Worm (Caenorhabditis elegans) whole organism, L4/young adult: ENCODE measurements around the gene srj-9.
"Not testable (repeated sequence)": the region's sequence is repeated elsewhere in the genome, so short reads cannot be mapped to it uniquely, and the experiment has no call there.

Source experiments
- W03F9.2 ChIP-seq: fragments of 150-350 bp; optimal IDR thresholded peaks from 2 replicates; lab custom pipeline; 2014; ENCODE audit warnings: missing biosample characterization, missing genetic modification characterization
- dao-5 ChIP-seq: sonication (generic microtip); optimal IDR thresholded peaks from 2 replicates; lab custom pipeline; 2016; ENCODE audit warnings: missing genotype, missing genetic modification characterization, moderate library complexity, missing compliant biosample characterization
- him-1 ChIP-seq: sonication (generic microtip); optimal IDR thresholded peaks from 2 replicates; lab custom pipeline; 2016; ENCODE audit warnings: missing genotype, missing genetic modification reagents, missing genetic modification characterization, missing compliant biosample characterization

Gene srj-9

DNA sequence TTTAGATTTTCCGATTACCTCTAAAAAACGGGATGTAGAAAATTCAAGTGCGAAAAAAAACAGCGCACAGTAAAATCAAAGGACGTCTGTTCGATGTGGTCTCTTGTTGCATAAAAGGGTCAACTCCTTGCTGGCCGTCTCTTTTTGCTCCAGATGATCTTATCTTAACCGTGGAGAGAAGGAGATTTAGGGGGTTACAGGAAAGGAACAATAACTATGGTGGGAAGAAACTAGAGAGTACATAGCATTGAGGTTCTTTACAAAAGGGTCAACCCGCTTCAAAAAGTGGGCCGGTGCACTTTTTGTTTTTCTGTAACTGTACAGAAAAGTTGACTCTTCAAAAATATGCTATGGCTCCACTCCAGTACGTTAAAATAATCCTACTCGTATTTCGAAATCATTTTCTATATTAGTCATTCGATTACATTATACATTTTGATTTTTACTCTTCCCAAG, at the start of gene srj-9, which contains the start of gene T20D4.19:
Gene srj-9, plus strand, starts transcription at position 406 of the 456 bp plus-strand sequence.
Gene T20D4.19, minus strand, starts transcription at position 101 of the 456 bp plus-strand sequence.
- TF ChIP-seq dao-5 (tag; lab: Kevin White, UChicago) = no peak
- no peak for TF ChIP-seq W03F9.2 (tag; lab: Kevin White, UChicago)
- TF ChIP-seq him-1 (tag; lab: Kevin White, UChicago) = no peak

DNA sequence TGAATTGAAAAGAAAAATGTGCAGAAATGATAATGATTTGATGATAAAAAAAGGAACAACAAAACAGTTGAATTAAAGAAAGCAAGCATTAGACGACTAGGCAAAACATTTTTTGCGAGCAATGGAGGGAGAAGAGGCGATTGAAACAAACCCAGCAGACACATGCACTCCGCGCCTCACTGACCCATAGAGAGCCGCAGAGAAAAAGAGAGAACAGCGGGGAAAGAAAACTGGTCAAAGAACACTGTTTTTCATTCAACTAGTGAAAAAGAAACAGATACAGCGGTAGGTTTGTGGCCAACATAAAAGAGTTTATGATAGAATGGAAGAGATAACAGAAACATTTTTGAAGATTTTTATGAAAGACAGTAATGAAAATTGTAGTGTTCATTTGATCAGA, 43.4 kb upstream of the srj-9 start:
- no peak for TF ChIP-seq him-1 (tag; lab: Kevin White, UChicago)

DNA sequence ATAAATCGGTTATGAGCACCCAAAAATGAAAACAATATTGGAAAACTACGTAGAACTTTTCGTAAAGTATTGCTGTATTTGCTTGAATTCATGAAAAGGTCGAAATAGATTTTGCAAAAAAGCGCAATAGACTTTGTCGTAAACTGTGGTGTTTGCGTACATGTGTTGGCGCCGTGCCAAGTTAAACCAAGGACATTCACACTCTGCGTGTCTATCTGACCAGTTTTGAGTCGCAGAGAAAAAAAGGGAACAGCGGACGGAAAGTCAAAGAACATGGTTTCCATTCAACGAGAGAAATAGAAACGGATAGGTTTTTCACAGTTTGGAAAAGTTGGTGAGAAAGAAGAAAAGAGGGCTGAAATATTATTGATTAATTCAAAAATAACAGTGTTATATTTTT, 40.7 kb upstream of the srj-9 start:
- TF ChIP-seq him-1 (tag; lab: Kevin White, UChicago) (no peak), W03F9.2 (tag; lab: Kevin White, UChicago) (no peak), dao-5 (tag; lab: Kevin White, UChicago) (no peak)

DNA sequence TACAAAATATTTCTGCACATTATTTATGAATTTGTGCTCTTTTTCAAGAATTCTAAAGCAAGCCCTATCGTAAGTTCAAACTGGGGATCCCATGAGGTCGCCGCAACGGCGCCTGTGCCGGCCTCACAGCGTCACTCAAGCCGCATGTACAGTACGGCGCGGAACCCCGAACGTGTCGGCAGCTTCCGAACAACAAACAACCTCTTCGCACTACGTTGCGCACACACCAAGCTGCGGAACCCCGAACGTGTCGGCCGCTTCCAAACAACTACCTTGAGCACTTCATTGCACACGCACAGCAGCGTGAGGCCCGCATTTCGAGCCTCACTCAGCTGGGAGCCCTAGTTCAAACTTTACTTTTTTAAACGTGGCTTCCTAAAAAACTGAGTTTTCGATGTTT, 37.7 kb upstream of the srj-9 start:
- TF ChIP-seq him-1 (tag; lab: Kevin White, UChicago) (no peak), W03F9.2 (tag; lab: Kevin White, UChicago) (no peak), dao-5 (tag; lab: Kevin White, UChicago) (no peak)

DNA sequence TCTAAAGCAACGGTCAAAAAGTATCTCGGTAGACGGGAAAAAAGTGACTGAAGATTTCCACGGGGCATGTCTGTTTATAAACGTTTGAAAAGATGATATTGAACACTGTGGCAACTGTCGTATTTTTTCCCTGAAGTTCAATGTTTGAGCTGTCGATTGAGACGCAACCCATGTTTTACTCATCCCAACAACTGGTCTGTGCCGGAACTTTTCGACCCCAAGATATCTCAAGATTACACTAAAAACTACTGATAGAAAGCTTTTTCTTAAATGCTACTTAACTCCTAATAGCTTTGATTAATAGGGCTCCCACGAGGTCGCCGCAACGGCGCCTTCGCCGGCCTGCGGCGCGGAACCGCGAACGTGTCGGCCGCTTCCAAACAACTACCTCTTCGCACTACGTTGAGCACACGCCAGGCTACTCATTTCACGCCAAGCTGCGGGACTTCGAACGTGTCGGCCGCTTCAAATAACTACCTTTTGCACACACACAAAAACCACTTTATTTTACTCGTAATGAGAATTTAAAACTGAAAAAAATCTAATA, 37.0 kb upstream of the srj-9 start, which contains the start of gene T20D4.15:
Gene T20D4.15, minus strand, starts transcription at position 51 of the 547 bp plus-strand sequence.
- no peak for TF ChIP-seq W03F9.2 (tag; lab: Kevin White, UChicago)
- no peak for TF ChIP-seq dao-5 (tag; lab: Kevin White, UChicago)
- TF ChIP-seq him-1 (tag; lab: Kevin White, UChicago) = no peak

DNA sequence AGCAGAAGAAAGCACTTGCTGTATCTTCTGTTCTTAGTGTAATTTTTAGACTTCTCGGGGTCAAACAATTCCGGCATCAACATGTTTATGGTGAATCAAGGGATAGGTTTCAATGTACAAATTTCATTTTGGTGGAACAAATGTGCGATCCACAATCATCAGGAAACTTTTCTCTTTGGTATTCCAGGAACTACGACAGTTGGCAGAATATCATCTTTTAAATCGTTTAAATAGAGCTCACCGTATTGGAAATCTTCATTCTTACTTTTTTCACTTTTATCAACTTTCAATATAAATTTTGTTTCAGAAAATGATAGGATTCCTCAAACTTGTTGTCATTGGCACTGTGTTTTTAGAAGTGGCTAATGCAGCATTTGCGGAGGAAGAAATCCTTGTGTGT, 35.0 kb upstream of the srj-9 start, which contains the start of gene T20D4.12:
Gene T20D4.12, plus strand, starts transcription at position 301 of the 400 bp plus-strand sequence.
- TF ChIP-seq him-1, dao-5, W03F9.2 (tag; lab: Kevin White, UChicago): not testable (repeated sequence)

DNA sequence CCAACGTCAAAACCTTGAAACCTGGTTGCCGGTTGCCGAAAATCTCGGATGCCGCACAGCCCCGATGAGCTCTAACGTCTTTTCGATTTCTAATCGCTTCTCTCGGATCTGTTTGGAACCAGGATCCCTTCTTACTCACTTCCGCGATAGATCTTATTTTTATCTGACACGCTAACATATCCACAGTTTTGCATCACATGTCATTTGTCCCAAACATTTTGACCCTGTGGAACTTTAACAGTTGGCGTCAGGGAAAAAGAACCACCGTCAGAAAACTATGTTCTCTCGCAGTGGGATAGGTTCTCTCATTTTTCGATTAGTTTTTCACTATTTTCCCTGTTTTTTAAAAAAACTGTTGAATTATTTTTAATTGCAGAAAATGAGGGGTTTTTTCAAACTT, 33.4 kb upstream of the srj-9 start, which contains the start of gene T20D4.11:
Gene T20D4.11, plus strand, starts transcription at position 377 of the 400 bp plus-strand sequence.
- TF ChIP-seq W03F9.2 (tag; lab: Kevin White, UChicago) = no peak
- no peak for TF ChIP-seq dao-5 (tag; lab: Kevin White, UChicago)
- TF ChIP-seq him-1 (tag; lab: Kevin White, UChicago) = no peak

DNA sequence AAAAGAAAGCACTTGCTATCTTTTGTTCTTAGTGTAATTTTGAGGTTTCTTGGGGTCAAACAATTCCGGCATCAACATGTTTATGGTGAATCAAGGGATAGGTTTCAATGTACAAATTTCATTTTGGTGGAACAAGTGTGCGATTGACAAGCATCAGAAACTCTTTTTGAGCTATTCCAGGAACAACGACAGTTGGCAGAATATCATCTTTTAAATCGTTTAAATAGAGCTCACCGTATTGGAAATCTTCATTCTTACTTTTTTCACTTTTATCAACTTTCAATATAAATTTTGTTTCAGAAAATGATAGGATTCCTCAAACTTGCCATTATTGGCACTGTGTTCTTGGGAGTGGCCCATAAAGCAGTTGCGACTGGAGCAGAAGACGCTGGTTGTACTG, 31.8 kb upstream of the srj-9 start, which contains the start of gene T20D4.10:
Gene T20D4.10, plus strand, starts transcription at position 301 of the 400 bp plus-strand sequence.
- TF ChIP-seq W03F9.2, dao-5, him-1 (tag; lab: Kevin White, UChicago): not testable (repeated sequence)

DNA sequence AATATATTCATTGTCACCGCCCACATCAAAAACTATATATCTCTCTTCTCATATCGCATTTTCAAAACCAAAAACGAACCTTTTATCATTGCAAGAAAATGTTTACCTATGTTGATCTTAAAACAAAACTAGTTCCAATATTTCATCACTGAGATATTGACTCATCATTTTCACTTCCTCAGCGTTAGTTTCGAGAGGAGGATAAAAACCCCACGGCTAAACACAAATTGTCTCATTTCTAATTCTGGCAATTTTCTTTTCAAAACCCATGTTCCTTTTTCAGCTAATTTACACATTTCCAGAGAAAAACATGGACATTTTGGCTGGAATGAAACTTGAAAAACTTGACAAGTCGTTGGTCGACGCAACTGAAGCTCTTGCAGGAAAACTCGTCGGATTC, 23.1 kb upstream of the srj-9 start, which contains the start of gene T20D4.7:
Gene T20D4.7, plus strand, starts transcription at position 301 of the 400 bp plus-strand sequence.
- TF ChIP-seq dao-5 (tag; lab: Kevin White, UChicago) = no peak
- TF ChIP-seq W03F9.2 (tag; lab: Kevin White, UChicago) = no peak

DNA sequence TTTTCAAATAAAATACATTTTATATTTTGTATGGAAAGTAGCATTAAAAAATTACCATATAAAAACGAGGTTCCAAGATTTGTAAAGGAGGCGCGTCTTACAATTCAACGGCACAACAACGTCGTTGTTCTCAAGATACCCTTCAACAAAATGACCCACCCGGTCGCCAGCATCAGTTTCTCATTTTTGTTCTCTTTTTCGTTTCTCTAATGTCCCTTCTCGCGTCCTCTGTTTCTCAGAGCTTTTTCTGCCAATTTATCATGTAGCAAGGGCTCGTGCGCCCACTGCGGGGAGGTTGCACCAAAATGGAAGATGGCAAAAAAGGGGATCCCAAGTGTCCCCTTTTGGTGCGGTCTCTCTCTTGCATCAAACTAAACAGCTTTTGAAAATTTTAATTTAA, 22.2 kb upstream of the srj-9 start:
- no peak for TF ChIP-seq dao-5 (tag; lab: Kevin White, UChicago)
- no peak for TF ChIP-seq W03F9.2 (tag; lab: Kevin White, UChicago)
- no peak for TF ChIP-seq him-1 (tag; lab: Kevin White, UChicago)

DNA sequence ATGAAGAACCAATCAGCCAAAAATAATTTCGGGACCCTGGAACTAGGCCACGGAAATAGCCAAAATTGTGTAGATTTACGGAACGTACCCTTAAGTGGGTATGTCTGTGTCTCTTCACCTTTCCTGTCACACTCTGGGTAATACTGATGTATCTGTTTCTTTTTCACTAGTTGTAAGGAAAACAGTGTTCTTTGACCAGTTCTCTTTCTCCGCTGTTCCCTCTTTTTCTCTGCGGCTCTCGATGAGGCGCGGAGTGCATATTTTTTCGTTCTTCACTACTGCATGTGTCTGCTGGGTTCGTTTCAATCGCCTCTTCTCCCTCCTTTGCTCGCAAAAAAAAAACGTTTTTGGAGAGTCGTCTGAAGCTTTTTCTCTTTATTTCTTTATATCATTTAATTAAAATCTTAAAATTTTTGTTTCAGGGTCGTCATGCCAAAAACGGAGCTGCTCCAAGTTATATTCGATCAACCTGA, 21.6 kb upstream of the srj-9 start, which contains the start of gene arrd-22:
Gene arrd-22, plus strand, starts transcription at position 423 of the 473 bp plus-strand sequence.
- TF ChIP-seq dao-5 (tag; lab: Kevin White, UChicago) (no peak), him-1 (tag; lab: Kevin White, UChicago) (no peak), W03F9.2 (tag; lab: Kevin White, UChicago) (no peak)

DNA sequence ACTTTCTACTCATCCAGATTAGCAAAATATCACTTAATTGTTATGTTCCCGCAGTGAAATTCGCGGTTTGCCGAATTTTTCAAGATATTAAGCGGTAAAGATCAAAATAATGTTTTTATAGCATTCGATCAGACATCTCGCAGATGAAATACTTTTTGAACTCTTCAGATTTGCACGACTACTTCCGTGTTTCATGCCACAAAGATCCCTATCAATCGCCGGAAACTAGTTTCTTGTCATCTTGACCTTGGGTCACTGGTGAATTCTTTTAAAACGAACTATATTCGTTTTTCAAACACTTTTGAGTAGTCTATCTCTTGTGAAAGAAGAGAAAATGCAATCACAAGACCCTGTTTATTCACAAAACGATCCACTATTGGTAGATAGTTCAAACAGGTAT, 18.7 kb upstream of the srj-9 start, which contains the start of gene txt-11:
Gene txt-11, plus strand, starts transcription at position 301 of the 400 bp plus-strand sequence.
- TF ChIP-seq W03F9.2 (tag; lab: Kevin White, UChicago) (no peak), dao-5 (tag; lab: Kevin White, UChicago) (no peak), him-1 (tag; lab: Kevin White, UChicago) (no peak)

DNA sequence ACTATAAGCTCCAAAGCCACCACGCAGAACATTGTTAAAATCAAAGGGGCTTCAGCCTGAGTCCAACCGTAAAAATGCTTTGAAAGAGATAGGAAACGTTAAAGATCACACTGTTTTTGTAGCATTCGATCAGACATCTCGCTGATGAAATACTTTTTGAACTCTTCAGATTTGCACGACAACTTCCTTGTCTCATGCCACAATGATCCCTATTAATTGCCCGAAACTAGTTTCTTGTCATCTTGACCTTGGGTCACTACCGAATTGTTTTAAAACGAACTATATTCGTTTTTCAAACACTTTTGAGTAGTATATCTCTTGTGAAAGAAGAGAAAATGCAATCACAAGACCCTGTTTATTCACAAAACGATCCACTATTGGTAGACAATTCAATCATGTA, 13.8 kb upstream of the srj-9 start, which contains the start of gene T20D4.3:
Gene T20D4.3, plus strand, starts transcription at position 301 of the 400 bp plus-strand sequence.
- TF ChIP-seq him-1 (tag; lab: Kevin White, UChicago) (no peak), dao-5 (tag; lab: Kevin White, UChicago) (no peak), W03F9.2 (tag; lab: Kevin White, UChicago) (no peak)
